Fruit fly (Drosophila melanogaster): ENCODE measurements around the gene Ssl2.

dm6 chr3R:29055710-29056109 lies 23.3 kb upstream of the Ssl2 start, which contains the start of gene Sirt7:
- TF ChIP-seq Ets98B (GFP tag; IDR thresholded peaks at IDR 0.05): peak; percentile 82
- TF ChIP-seq EcR (GFP tag; optimal IDR thresholded peaks at IDR 0.05): no peak
- TF ChIP-seq Pif1A (GFP tag; optimal IDR thresholded peaks at IDR 0.05): no peak
- no peak for TF ChIP-seq D1 (tag; optimal IDR thresholded peaks at IDR 0.05)
- TF ChIP-seq CG32121 (GFP tag; IDR thresholded peaks at IDR 0.05): peak; percentile 85
- TF ChIP-seq CG9948 (tag; optimal IDR thresholded peaks at IDR 0.05): peak; percentile 64
- TF ChIP-seq CG8159 (tag; optimal IDR thresholded peaks at IDR 0.05): peak; percentile 77
- peak; percentile 66 for TF ChIP-seq CG17806 (tag; optimal IDR thresholded peaks at IDR 0.05)
- TF ChIP-seq Pif1B (GFP tag; optimal IDR thresholded peaks at IDR 0.05): no peak
- peak; percentile 87 for TF ChIP-seq CG12605 (GFP tag; IDR thresholded peaks at IDR 0.05)
- TF ChIP-seq CG34367 (tag; optimal IDR thresholded peaks at IDR 0.05): peak; percentile 83
- TF ChIP-seq Snoo (tag; optimal IDR thresholded peaks at IDR 0.05): peak; percentile 67
